Fruit fly (Drosophila melanogaster) whole organism, prepupa: ENCODE data around the gene PXo.

Experiments
- Blimp-1 ChIP-seq: fragments of 200-800 bp; sonication (Bioruptor generic); optimal IDR thresholded peaks from 3 replicates; lab custom pipeline; 2017; ENCODE audit warnings: missing biosample characterization, missing genetic modification characterization, mild to moderate bottlenecking, moderate library complexity, missing genetic modification reagents
- CG10669 ChIP-seq: fragments of 200-800 bp; sonication (Bioruptor generic); optimal IDR thresholded peaks from 3 replicates; lab custom pipeline; 2018; ENCODE audit warnings: missing biosample characterization, mild to moderate bottlenecking, missing genetic modification characterization, moderate library complexity
- CG15336 ChIP-seq: fragments of 200-800 bp; sonication (Bioruptor generic); IDR thresholded peaks from 2 replicates; pipeline ENCODE4 v1.3.6; 2022; ENCODE audit warnings: missing biosample characterization, missing genetic modification characterization
- CG8632 ChIP-seq: fragments of 200-800 bp; sonication (Bioruptor generic); optimal IDR thresholded peaks from 3 replicates; lab custom pipeline; 2016; ENCODE audit warnings: missing biosample characterization, missing genetic modification characterization
- acj6 ChIP-seq: fragments of 200-800 bp; sonication (Bioruptor generic); optimal IDR thresholded peaks from 3 replicates; lab custom pipeline; 2016; ENCODE audit warnings: missing biosample characterization, missing genetic modification characterization

dm6 chr3L:5881310-5882208 is 39.6 kb downstream of the PXo start:
- no peak for TF ChIP-seq CG8632 (GFP tag; lab: Kevin White, UChicago)
- no peak for TF ChIP-seq Blimp-1 (GFP tag; lab: Kevin White, UChicago)
- no peak for TF ChIP-seq CG15336 (GFP tag; lab: Robert Waterston, UW)
- TF ChIP-seq acj6, result peak; percentile 31
- TF ChIP-seq CG10669 (GFP tag; lab: Kevin White, UChicago), result no peak
